Worm (Caenorhabditis elegans): ENCODE data around the gene C15F1.2.

Gene C15F1.2

DNA sequence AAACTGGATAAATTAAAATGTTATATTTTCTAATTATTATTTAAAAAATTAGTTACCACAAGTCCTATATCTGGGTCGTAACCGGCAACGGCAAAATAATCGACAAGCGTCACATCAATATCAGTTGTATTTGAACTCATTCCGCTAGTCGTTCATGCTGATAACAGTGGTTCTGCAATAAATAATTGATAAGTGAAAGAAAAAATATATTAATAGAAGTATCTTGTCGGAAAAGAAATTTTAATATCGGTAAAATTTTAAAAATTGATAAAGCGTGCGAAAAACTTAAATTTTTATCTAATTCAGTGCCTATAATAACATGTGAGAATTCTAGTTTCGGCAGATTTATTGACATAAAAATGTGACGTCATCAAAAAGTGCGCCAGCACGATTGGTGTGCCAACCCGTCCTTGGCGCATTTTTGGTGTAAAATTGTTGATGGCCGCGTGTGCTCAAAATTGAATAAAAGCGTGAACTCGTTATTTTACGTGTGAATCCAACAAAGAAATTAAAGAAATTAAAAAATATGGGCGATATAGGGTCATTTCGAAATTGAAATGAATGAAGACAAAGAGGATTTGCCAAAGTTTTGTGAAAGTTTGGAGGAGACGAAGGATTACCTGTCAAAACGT is 42.7 kb downstream of the C15F1.2 start, which contains the start of the genes lst-6 and lst-5 (continued):
- peak; percentile 58 for TF ChIP-seq isw-1 (GFP tag; IDR thresholded peaks at IDR 0.05)

DNA sequence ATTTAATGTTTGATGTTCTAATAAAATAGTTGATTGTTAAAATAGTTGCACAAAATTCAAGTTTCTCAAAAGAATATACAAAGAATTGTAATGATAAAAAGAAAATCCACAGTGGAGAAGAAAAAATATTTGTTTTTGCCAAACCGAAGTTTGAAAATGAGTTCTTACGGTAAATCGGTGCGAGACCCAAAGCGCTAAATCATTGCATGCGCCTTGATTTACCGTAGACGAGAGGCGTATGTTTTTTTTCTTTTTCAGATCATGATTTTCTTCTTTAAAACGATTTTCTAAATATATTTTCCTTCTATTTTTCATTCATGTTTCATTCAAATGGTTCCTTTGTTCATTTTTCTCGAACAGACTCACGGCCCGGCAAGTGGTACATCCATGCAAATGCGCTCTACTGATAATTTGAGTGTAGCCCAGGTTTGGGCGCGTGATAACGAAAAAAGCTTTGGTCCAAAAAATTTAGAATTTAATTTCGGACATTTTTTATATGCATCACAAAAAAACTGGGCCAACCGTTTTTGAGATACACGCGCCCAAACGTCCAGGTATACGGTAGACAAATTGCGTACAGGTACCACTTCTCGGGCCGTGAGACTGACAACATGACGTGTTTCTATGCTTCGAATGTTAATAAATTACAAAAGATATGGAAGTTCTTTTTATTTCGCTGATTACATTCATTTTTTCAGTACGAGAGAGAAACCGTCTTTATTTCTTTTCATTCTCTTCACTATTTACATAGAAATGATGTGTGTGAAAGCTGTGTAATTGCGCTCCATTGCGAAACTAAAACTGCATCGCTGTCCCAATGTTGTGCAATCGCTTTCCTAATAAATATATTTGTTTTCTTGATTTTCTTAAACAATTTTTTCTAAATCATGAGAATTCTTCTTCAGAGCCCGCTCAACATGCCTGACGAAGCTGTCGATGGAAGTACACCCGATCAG is 45.4 kb downstream of the C15F1.2 start, which contains the start of gene znf-598:
Gene znf-598 (plus strand): TSS at position 906 of the 956 bp plus-strand sequence.
- no peak for TF ChIP-seq nhr-84 (tag; optimal IDR thresholded peaks at IDR 0.05)
- TF ChIP-seq efl-1 (optimal IDR thresholded peaks at IDR 0.05): peak; percentile 37 to 43
- TF ChIP-seq efl-1 (GFP tag; optimal IDR thresholded peaks at IDR 0.05 in 1 of 2): peak; percentile 28 to 78
- peak; percentile 44 for TF ChIP-seq mep-1 (tag; optimal IDR thresholded peaks at IDR 0.05)
- no peak for TF ChIP-seq hpl-2 (GFP tag; optimal IDR thresholded peaks at IDR 0.05)
- TF ChIP-seq lin-15B (tag; optimal IDR thresholded peaks at IDR 0.05): peak; percentile 60
- TF ChIP-seq fkh-10 (GFP tag; optimal IDR thresholded peaks at IDR 0.05): no peak
- TF ChIP-seq nhr-71 (tag; optimal IDR thresholded peaks at IDR 0.05): peak; percentile 34
- TF ChIP-seq ztf-11 (tag; optimal IDR thresholded peaks at IDR 0.05): no peak
- no peak for TF ChIP-seq elt-3 (tag; optimal IDR thresholded peaks at IDR 0.05)
- no peak for TF ChIP-seq nhr-19 (GFP tag; conservative IDR thresholded peaks at IDR 0.05)
- TF ChIP-seq lin-39 (tag; optimal IDR thresholded peaks at IDR 0.05): no peak
- TF ChIP-seq skn-1 (tag; optimal IDR thresholded peaks at IDR 0.05): peak; percentile 15
- peak; percentile 21 for TF ChIP-seq C16A3.4 (tag; optimal IDR thresholded peaks at IDR 0.05)
- TF ChIP-seq ceh-90 (tag; optimal IDR thresholded peaks at IDR 0.05): no peak
- peak; percentile 70 for TF ChIP-seq nhr-85 (tag)
- TF ChIP-seq snu-23 (GFP tag; optimal IDR thresholded peaks at IDR 0.05): peak; percentile 38
- TF ChIP-seq elt-2 (tag; optimal IDR thresholded peaks at IDR 0.05): peak; percentile 10
- TF ChIP-seq irx-1 (tag; optimal IDR thresholded peaks at IDR 0.05): no peak
- peak in 1 of 3 experiments; percentile 13 for TF ChIP-seq ceh-82 (tag; optimal IDR thresholded peaks at IDR 0.05)
- TF ChIP-seq egl-13 (tag; optimal IDR thresholded peaks at IDR 0.05): no peak
- TF ChIP-seq hlh-4 (tag; optimal IDR thresholded peaks at IDR 0.05): no peak
- TF ChIP-seq fos-1 (tag; optimal IDR thresholded peaks at IDR 0.05): no peak
- TF ChIP-seq nhr-47 (tag; optimal IDR thresholded peaks at IDR 0.05): peak; percentile 10
- TF ChIP-seq ets-5 (GFP tag; IDR thresholded peaks at IDR 0.05): no peak
- peak; percentile 30 to 64 for TF ChIP-seq lin-35 (GFP tag; optimal IDR thresholded peaks at IDR 0.05)
- TF ChIP-seq unc-86 (tag; optimal IDR thresholded peaks at IDR 0.05): no peak
- TF ChIP-seq xbp-1 (tag; optimal IDR thresholded peaks at IDR 0.05): peak; percentile 17
- no peak for TF ChIP-seq jun-1 (tag; optimal IDR thresholded peaks at IDR 0.05)
- peak; percentile 25 to 80 for TF ChIP-seq lsy-2 (tag; optimal IDR thresholded peaks at IDR 0.05)
- TF ChIP-seq isw-1 (GFP tag; IDR thresholded peaks at IDR 0.05): peak; percentile 2; the same call in 1 of the 2 replicates
- TF ChIP-seq aha-1 (tag; optimal IDR thresholded peaks at IDR 0.05): no peak
- peak; percentile 6 to 48 (median 12) for TF ChIP-seq dpl-1 (GFP tag; optimal IDR thresholded peaks at IDR 0.05)
- peak; percentile 17 for TF ChIP-seq F16B12.6 (tag; optimal IDR thresholded peaks at IDR 0.05)
- TF ChIP-seq lin-14 (GFP tag; optimal IDR thresholded peaks at IDR 0.05): peak; percentile 51
- no peak for TF ChIP-seq hlh-17 (GFP tag; optimal IDR thresholded peaks at IDR 0.05; ENCODE audit: borderline replicate concordance)
- TF ChIP-seq aly-2 (tag; optimal IDR thresholded peaks at IDR 0.05): no peak
- TF ChIP-seq unc-62 (GFP tag; optimal IDR thresholded peaks at IDR 0.05): no peak
- TF ChIP-seq vab-15 (tag; optimal IDR thresholded peaks at IDR 0.05): no peak
- TF ChIP-seq nhr-20 (tag; optimal IDR thresholded peaks at IDR 0.05): peak; percentile 43
- TF ChIP-seq mab-9 (GFP tag; IDR thresholded peaks at IDR 0.05): no peak
- peak; percentile 52 for TF ChIP-seq blmp-1 (tag; optimal IDR thresholded peaks at IDR 0.05)
